Fruit fly (Drosophila melanogaster): ENCODE measurements around the gene bru1.

DNA sequence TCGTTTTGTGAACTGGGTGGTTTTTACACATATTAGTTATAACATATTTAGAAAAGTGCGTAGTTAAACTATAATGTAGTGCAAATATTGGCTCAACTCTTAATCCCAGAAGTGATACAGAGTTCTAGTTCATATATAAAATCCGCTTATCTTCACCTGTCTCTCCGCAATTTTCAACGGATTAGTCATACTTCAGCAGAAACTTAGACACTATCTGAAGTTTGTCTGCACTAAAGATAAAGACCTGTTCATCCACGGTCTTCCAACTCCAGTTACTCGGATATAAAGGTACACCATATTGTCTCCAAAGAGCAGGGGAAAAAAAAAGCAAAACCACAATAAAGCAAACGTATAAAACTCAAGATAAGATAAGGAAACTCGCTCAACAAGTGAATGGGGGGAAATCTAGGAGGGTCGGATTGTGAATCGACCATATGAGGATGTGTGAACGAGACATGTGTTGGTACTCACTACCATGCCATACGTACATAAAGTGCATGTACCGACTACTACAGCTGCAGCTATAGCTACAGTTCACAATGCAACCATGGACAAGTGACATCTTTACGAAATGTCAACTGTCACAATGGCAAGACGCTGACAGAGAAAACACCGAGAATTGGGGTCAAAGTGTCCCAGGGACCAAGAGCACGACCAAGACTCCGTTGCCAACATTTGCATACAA, 173.7 kb downstream of the bru1 start:
- TF ChIP-seq h (GFP tag; optimal IDR thresholded peaks at IDR 0.05) = no peak
- TF ChIP-seq Vsx2 (GFP tag; optimal IDR thresholded peaks at IDR 0.05; ENCODE audit: partially characterized antibody) = no peak
- TF ChIP-seq lola (GFP tag; optimal IDR thresholded peaks at IDR 0.05) = no peak
- no peak for TF ChIP-seq usp (GFP tag; optimal IDR thresholded peaks at IDR 0.05)
- TF ChIP-seq psq (GFP tag; optimal IDR thresholded peaks at IDR 0.05) = no peak
